Fruit fly (Drosophila melanogaster): ENCODE results near the gene polybromo.

polybromo gene

dm6 chr3R:24810844-24811625 is 6.0 kb upstream of the polybromo start (continued):
- TF ChIP-seq ato (GFP tag; IDR thresholded peaks at IDR 0.05; ENCODE audit: partially characterized antibody) (no peak), D (optimal IDR thresholded peaks at IDR 0.05) (no peak), D (GFP tag; optimal IDR thresholded peaks at IDR 0.05) (peak; percentile 68), CG8924 (tag; optimal IDR thresholded peaks at IDR 0.05) (peak; percentile 86), CG4820 (GFP tag; optimal IDR thresholded peaks at IDR 0.05) (peak; percentile 84), CG43689 (GFP tag; IDR thresholded peaks at IDR 0.05) (peak; percentile 81), CG7839 (tag; optimal IDR thresholded peaks at IDR 0.05) (peak; percentile 92), fd64A (GFP tag; optimal IDR thresholded peaks at IDR 0.05) (peak; percentile 69), Ravus (GFP tag; IDR thresholded peaks at IDR 0.05) (peak; percentile 65), tio (GFP tag; optimal IDR thresholded peaks at IDR 0.05) (peak; percentile 79), CG14014 (GFP tag; IDR thresholded peaks at IDR 0.05) (peak; percentile 93), otp (GFP tag; IDR thresholded peaks at IDR 0.05) (peak; percentile 85), CG4404 (GFP tag; IDR thresholded peaks at IDR 0.05) (peak; percentile 61), Dad (GFP tag; optimal IDR thresholded peaks at IDR 0.05) (peak; percentile 86), jigr1 (GFP tag; IDR thresholded peaks at IDR 0.05) (no peak), scrt (GFP tag; optimal IDR thresholded peaks at IDR 0.05) (peak; percentile 83), ab (GFP tag; optimal IDR thresholded peaks at IDR 0.05) (peak; percentile 78), CrebB (tag; optimal IDR thresholded peaks at IDR 0.05) (peak; percentile 87), CG7745 (tag; optimal IDR thresholded peaks at IDR 0.05) (no peak), Dfd (GFP tag; optimal IDR thresholded peaks at IDR 0.05) (no peak), Ptx1 (GFP tag; IDR thresholded peaks at IDR 0.05) (peak; percentile 86), lola (GFP tag; optimal IDR thresholded peaks at IDR 0.05) (peak in 1 of 3 experiments; percentile 38), mam (GFP tag; optimal IDR thresholded peaks at IDR 0.05) (peak; percentile 90), CG11504 (tag; optimal IDR thresholded peaks at IDR 0.05) (peak; percentile 91), CG14441 (GFP tag; IDR thresholded peaks at IDR 0.05) (peak; percentile 91), stwl (tag; optimal IDR thresholded peaks at IDR 0.05) (no peak), lilli (GFP tag; optimal IDR thresholded peaks at IDR 0.05) (peak; percentile 92), CG9932 (GFP tag; IDR thresholded peaks at IDR 0.05) (peak; percentile 88), ham (GFP tag; IDR thresholded peaks at IDR 0.05) (no peak), Nf-YC (tag; optimal IDR thresholded peaks at IDR 0.05) (peak; percentile 72), Aef1 (GFP tag; IDR thresholded peaks at IDR 0.05) (peak; percentile 89), en (GFP tag; optimal IDR thresholded peaks at IDR 0.05) (peak; percentile 63), Trl (optimal IDR thresholded peaks at IDR 0.05) (no peak), Trl (GFP tag; optimal IDR thresholded peaks at IDR 0.05) (peak; percentile 74), fru (optimal IDR thresholded peaks at IDR 0.05) (no peak), sisA (GFP tag; IDR thresholded peaks at IDR 0.05) (peak; percentile 87), Kr (GFP tag; optimal IDR thresholded peaks at IDR 0.05) (no peak), CG11723 (GFP tag; optimal IDR thresholded peaks at IDR 0.05) (peak; percentile 81), cad (GFP tag; optimal IDR thresholded peaks at IDR 0.05) (no peak), maf-S (GFP tag; optimal IDR thresholded peaks at IDR 0.05) (peak; percentile 80), Poxn (GFP tag; IDR thresholded peaks at IDR 0.05) (peak; percentile 60; the same call in 1 of the 2 replicates), CG4360 (GFP tag; IDR thresholded peaks at IDR 0.05) (peak; percentile 49; the same call in 1 of the 2 replicates), yki (optimal IDR thresholded peaks at IDR 0.05) (no peak), Fer1 (GFP tag; optimal IDR thresholded peaks at IDR 0.05) (peak; percentile 88), pum (GFP tag; optimal IDR thresholded peaks at IDR 0.05) (peak; percentile 67), cwo (GFP tag; optimal IDR thresholded peaks at IDR 0.05) (peak; percentile 85), CG15696 (tag; optimal IDR thresholded peaks at IDR 0.05) (peak; percentile 30), CG12155 (GFP tag; optimal IDR thresholded peaks at IDR 0.05) (peak; percentile 87), CG1024 (GFP tag; IDR thresholded peaks at IDR 0.05) (peak; percentile 72), nmo (GFP tag; optimal IDR thresholded peaks at IDR 0.05) (peak; percentile 88), sim (GFP tag; IDR thresholded peaks at IDR 0.05) (0 out of 2 replicates have a peak, but pooled peaks have one; percentile 12)
